Fruit fly (Drosophila melanogaster): ENCODE data around the gene Gbeta5.

Gbeta5 gene

DNA sequence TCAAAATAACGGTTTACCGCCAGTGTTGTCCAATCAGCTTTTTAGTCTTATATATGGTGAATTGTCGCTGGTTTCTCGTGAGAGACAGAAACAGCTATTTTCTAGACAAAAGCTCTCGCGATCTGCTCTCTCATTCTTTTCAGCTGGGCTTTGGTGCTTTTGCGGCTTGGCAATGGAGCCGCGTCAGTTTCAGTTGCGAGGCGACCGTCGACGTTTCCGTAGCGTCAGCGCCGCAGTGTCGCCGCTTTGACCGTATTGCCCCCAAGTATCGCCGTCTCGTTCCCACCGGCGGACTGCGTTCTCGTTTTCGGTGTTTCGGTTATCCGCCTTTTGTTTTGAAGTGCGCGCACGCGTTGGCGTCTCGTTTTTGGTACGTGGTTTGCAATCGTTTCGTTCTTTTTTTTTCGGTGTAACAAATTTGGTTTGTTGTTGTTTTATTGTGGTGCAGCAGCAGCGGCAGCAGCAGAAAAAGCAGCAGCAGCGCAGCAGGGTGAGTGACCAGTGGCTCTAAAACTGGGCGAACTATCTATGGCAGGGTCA lies 41.0 kb upstream of the Gbeta5 start (continued):
- peak; percentile 11 for TF ChIP-seq CG11504 (tag; optimal IDR thresholded peaks at IDR 0.05)
- TF ChIP-seq Doc2 (GFP tag; IDR thresholded peaks at IDR 0.05), result no peak
- TF ChIP-seq CG9609 (GFP tag; optimal IDR thresholded peaks at IDR 0.05), result no peak
- TF ChIP-seq al (GFP tag; IDR thresholded peaks at IDR 0.05), result no peak
- TF ChIP-seq HLH3B (GFP tag; IDR thresholded peaks at IDR 0.05), result no peak
- no peak for TF ChIP-seq ranshi (GFP tag; IDR thresholded peaks at IDR 0.05)
- TF ChIP-seq tgo (GFP tag; IDR thresholded peaks at IDR 0.05), result no peak
- TF ChIP-seq CG9797 (GFP tag; optimal IDR thresholded peaks at IDR 0.05), result no peak
- no peak for TF ChIP-seq CG7556 (GFP tag; optimal IDR thresholded peaks at IDR 0.05)
- TF ChIP-seq CG32767 (GFP tag; IDR thresholded peaks at IDR 0.05), result no peak
- no peak for TF ChIP-seq CG8359 (GFP tag; optimal IDR thresholded peaks at IDR 0.05; ENCODE audit: borderline replicate concordance)
- TF ChIP-seq Ets97D (GFP tag; optimal IDR thresholded peaks at IDR 0.05), result no peak
- no peak for TF ChIP-seq gcm2 (GFP tag; optimal IDR thresholded peaks at IDR 0.05)
- TF ChIP-seq CG17829 (tag; optimal IDR thresholded peaks at IDR 0.05), result no peak
- no peak for TF ChIP-seq h (optimal IDR thresholded peaks at IDR 0.05)
- TF ChIP-seq CG14710 (tag; optimal IDR thresholded peaks at IDR 0.05), result no peak
- no peak for TF ChIP-seq emc (GFP tag; optimal IDR thresholded peaks at IDR 0.05)
- no peak for TF ChIP-seq stc (GFP tag; IDR thresholded peaks at IDR 0.05)
- TF ChIP-seq lilli (GFP tag; optimal IDR thresholded peaks at IDR 0.05), result no peak
- TF ChIP-seq maf-S (GFP tag; optimal IDR thresholded peaks at IDR 0.05), result no peak
- peak; percentile 46 for TF ChIP-seq Rfx (GFP tag; IDR thresholded peaks at IDR 0.05)
- TF ChIP-seq CG14667 (GFP tag; IDR thresholded peaks at IDR 0.05), result no peak
- TF ChIP-seq CG15601 (tag; optimal IDR thresholded peaks at IDR 0.05), result no peak
- TF ChIP-seq CkIIα-i1 (GFP tag; IDR thresholded peaks at IDR 0.05), result no peak; the same call in 1 of the 2 replicates
- no peak for TF ChIP-seq slbo (GFP tag; IDR thresholded peaks at IDR 0.05)
- no peak for TF ChIP-seq CG5180 (GFP tag; optimal IDR thresholded peaks at IDR 0.05)
- TF ChIP-seq pho (GFP tag; optimal IDR thresholded peaks at IDR 0.05), result no peak
- no peak for TF ChIP-seq Meics (GFP tag; optimal IDR thresholded peaks at IDR 0.05)
- no peak for TF ChIP-seq CG12236 (GFP tag; optimal IDR thresholded peaks at IDR 0.05)
- no peak for TF ChIP-seq Ada2b (GFP tag; IDR thresholded peaks at IDR 0.05)
- no peak for TF ChIP-seq CG8089 (GFP tag; optimal IDR thresholded peaks at IDR 0.05)
- TF ChIP-seq CG13775 (GFP tag; optimal IDR thresholded peaks at IDR 0.05), result no peak
- no peak for TF ChIP-seq CTCF (GFP tag; optimal IDR thresholded peaks at IDR 0.05)
- no peak for TF ChIP-seq lov (optimal IDR thresholded peaks at IDR 0.05)
- no peak for TF ChIP-seq lov (GFP tag; IDR thresholded peaks at IDR 0.05)
- peak; percentile 50 for TF ChIP-seq HLH4C (GFP tag; IDR thresholded peaks at IDR 0.05; ENCODE audit: partially characterized antibody)
- TF ChIP-seq exex (tag; optimal IDR thresholded peaks at IDR 0.05), result no peak
- TF ChIP-seq CG12219 (GFP tag; optimal IDR thresholded peaks at IDR 0.05), result no peak
- no peak for TF ChIP-seq corto (GFP tag; optimal IDR thresholded peaks at IDR 0.05)
- no peak for TF ChIP-seq CG2889 (GFP tag; IDR thresholded peaks at IDR 0.05)
- no peak for TF ChIP-seq CG17385 (GFP tag; optimal IDR thresholded peaks at IDR 0.05)
- TF ChIP-seq zen (tag; optimal IDR thresholded peaks at IDR 0.05), result no peak
- TF ChIP-seq br (optimal IDR thresholded peaks at IDR 0.05), result no peak
- no peak for TF ChIP-seq bab2 (GFP tag; optimal IDR thresholded peaks at IDR 0.05)
- no peak for TF ChIP-seq klu (GFP tag; IDR thresholded peaks at IDR 0.05)
- peak; percentile 5 for TF ChIP-seq mirr (GFP tag; optimal IDR thresholded peaks at IDR 0.05)
- TF ChIP-seq CG3847 (GFP tag; IDR thresholded peaks at IDR 0.05), result no peak
- no peak for TF ChIP-seq sqz (GFP tag; optimal IDR thresholded peaks at IDR 0.05)
- TF ChIP-seq caup (GFP tag; optimal IDR thresholded peaks at IDR 0.05; ENCODE audit: severe bottlenecking), result no peak
- no peak for TF ChIP-seq Taf1 (GFP tag; IDR thresholded peaks at IDR 0.05)
- TF ChIP-seq CG6813 (GFP tag; optimal IDR thresholded peaks at IDR 0.05), result no peak
- no peak for TF ChIP-seq CG15696 (tag; optimal IDR thresholded peaks at IDR 0.05)
- TF ChIP-seq jumu (GFP tag; optimal IDR thresholded peaks at IDR 0.05), result no peak
- TF ChIP-seq Gug (GFP tag; IDR thresholded peaks at IDR 0.05), result no peak

Data from whole organism, embryonic.